Fruit fly (Drosophila melanogaster) whole organism, embryonic: Measurements from ENCODE around the gene pasi2.

Experiments
- Atf3 ChIP-seq: fragments of 200-800 bp; sonication (Bioruptor generic); optimal IDR thresholded peaks from 3 replicates; lab custom pipeline; 2016; ENCODE audit warnings: missing biosample characterization, missing genetic modification characterization
- B-H2 ChIP-seq: fragments of 200-800 bp; sonication (Bioruptor generic); optimal IDR thresholded peaks from 2 replicates; lab custom pipeline; 2018; ENCODE audit warnings: missing biosample characterization, mild to moderate bottlenecking, missing genetic modification characterization
- Bgb ChIP-seq: fragments of 200-800 bp; sonication (Bioruptor generic); IDR thresholded peaks from 2 replicates; pipeline ENCODE4 v1.3.6; 2022; ENCODE audit warnings: missing biosample characterization, missing genetic modification characterization; ENCODE audit not compliant: partially characterized antibody
- CG11247 ChIP-seq: fragments of 200-800 bp; sonication (Bioruptor generic); IDR thresholded peaks from 2 replicates; pipeline ENCODE4 v1.3.6; 2022; ENCODE audit warnings: missing biosample characterization, missing genetic modification characterization
- CG11696 ChIP-seq: fragments of 200-800 bp; sonication (Bioruptor generic); IDR thresholded peaks from 2 replicates; pipeline ENCODE4 v1.3.6; 2022; ENCODE audit warnings: missing biosample characterization, missing genetic modification characterization
- CG12219 ChIP-seq: fragments of 200-800 bp; sonication (Bioruptor generic); optimal IDR thresholded peaks from 3 replicates; lab custom pipeline; 2018; ENCODE audit warnings: missing biosample characterization, mild to moderate bottlenecking, missing genetic modification characterization
- CG12299 ChIP-seq: fragments of 200-800 bp; sonication (Bioruptor generic); optimal IDR thresholded peaks from 2 replicates; lab custom pipeline; 2018; ENCODE audit warnings: missing biosample characterization, mild to moderate bottlenecking, missing genetic modification characterization
- CG13894 ChIP-seq: fragments of 200-800 bp; sonication (Bioruptor generic); optimal IDR thresholded peaks from 3 replicates; lab custom pipeline; 2018; ENCODE audit warnings: missing biosample characterization, mild to moderate bottlenecking, missing genetic modification characterization, moderate library complexity
- CG14860 ChIP-seq: fragments of 200-800 bp; sonication (Bioruptor generic); IDR thresholded peaks from 3 replicates; pipeline ENCODE4 v1.3.6; 2022; ENCODE audit warnings: missing biosample characterization, missing genetic modification characterization; ENCODE audit not compliant: partially characterized antibody
- CG1602 ChIP-seq: fragments of 200-800 bp; sonication (Bioruptor generic); optimal IDR thresholded peaks from 3 replicates; lab custom pipeline; 2016; ENCODE audit warnings: missing biosample characterization, missing genetic modification characterization
- CG16779 ChIP-seq: fragments of 200-800 bp; sonication (Bioruptor generic); IDR thresholded peaks from 2 replicates; pipeline ENCODE4 v1.3.6; 2022; ENCODE audit warnings: missing biosample characterization, missing genetic modification characterization
- CG16815 ChIP-seq: fragments of 200-800 bp; sonication (Bioruptor generic); optimal IDR thresholded peaks from 3 replicates; lab custom pipeline; 2017; ENCODE audit warnings: missing biosample characterization, mild to moderate bottlenecking, missing genetic modification characterization
- CG16863 ChIP-seq: fragments of 200-800 bp; sonication (Bioruptor generic); optimal IDR thresholded peaks from 3 replicates; lab custom pipeline; 2016; ENCODE audit warnings: missing biosample characterization, missing genetic modification characterization
- CG17385 ChIP-seq: fragments of 200-800 bp; sonication (Bioruptor generic); optimal IDR thresholded peaks from 3 replicates; lab custom pipeline; 2018; ENCODE audit warnings: missing biosample characterization, mild to moderate bottlenecking, missing genetic modification characterization
- CG2202 ChIP-seq: fragments of 200-800 bp; sonication (Bioruptor generic); optimal IDR thresholded peaks from 2 replicates; lab custom pipeline; 2018; ENCODE audit warnings: missing biosample characterization, mild to moderate bottlenecking, missing genetic modification characterization
- CG2889 ChIP-seq: fragments of 200-800 bp; sonication (Bioruptor generic); IDR thresholded peaks from 3 replicates; pipeline ENCODE4 v1.3.6; 2022; ENCODE audit warnings: missing biosample characterization, missing genetic modification characterization
- CG3726 ChIP-seq: fragments of 200-800 bp; sonication (Bioruptor generic); IDR thresholded peaks from 3 replicates; pipeline ENCODE4, ENCODE4 v1.3.6; 2022; ENCODE audit warnings: missing biosample characterization, missing genetic modification characterization
- CG4404 ChIP-seq: fragments of 200-800 bp; sonication (Bioruptor generic); IDR thresholded peaks from 2 replicates; pipeline ENCODE4 v1.3.6; 2022; ENCODE audit warnings: missing biosample characterization, missing genetic modification characterization
- CG4707 ChIP-seq: fragments of 200-800 bp; sonication (Bioruptor generic); optimal IDR thresholded peaks from 2 replicates; lab custom pipeline; 2018; ENCODE audit warnings: missing biosample characterization, mild to moderate bottlenecking, missing genetic modification characterization, moderate library complexity
- CG6272 ChIP-seq: fragments of 200-800 bp; sonication (Bioruptor generic); IDR thresholded peaks from 2 replicates; pipeline ENCODE4 v1.3.6; 2022; ENCODE audit warnings: missing biosample characterization, missing genetic modification characterization
- CG6683 ChIP-seq: fragments of 200-800 bp; sonication (Bioruptor generic); optimal IDR thresholded peaks from 2 replicates; lab custom pipeline; 2017; ENCODE audit warnings: missing biosample characterization, mild to moderate bottlenecking, missing genetic modification characterization, missing genetic modification reagents
- CG7839 ChIP-seq: fragments of 200-800 bp; sonication (Bioruptor generic); optimal IDR thresholded peaks from 3 replicates; lab custom pipeline; 2018; ENCODE audit warnings: missing biosample characterization, mild to moderate bottlenecking, missing genetic modification characterization, moderate library complexity
- CG7963 ChIP-seq: fragments of 200-800 bp; sonication (Bioruptor generic); IDR thresholded peaks from 3 replicates; pipeline ENCODE4 v1.3.6; 2022; ENCODE audit warnings: missing biosample characterization, missing genetic modification characterization; ENCODE audit not compliant: partially characterized antibody
- CG8281 ChIP-seq: fragments of 200-800 bp; sonication (Bioruptor generic); optimal IDR thresholded peaks from 2 replicates; lab custom pipeline; 2018; ENCODE audit warnings: missing biosample characterization, mild to moderate bottlenecking, missing genetic modification characterization, moderate library complexity
- Dip2 ChIP-seq: fragments of 200-800 bp; sonication (Bioruptor generic); IDR thresholded peaks from 2 replicates; pipeline ENCODE4 v1.3.6; 2022; ENCODE audit warnings: missing biosample characterization, missing genetic modification characterization
- Fer3 ChIP-seq: fragments of 200-800 bp; sonication (Bioruptor generic); optimal IDR thresholded peaks from 2 replicates; lab custom pipeline; 2018; ENCODE audit warnings: missing biosample characterization, mild to moderate bottlenecking, missing genetic modification characterization, moderate library complexity
- HLH3B ChIP-seq: fragments of 200-800 bp; sonication (Bioruptor generic); IDR thresholded peaks from 2 replicates; pipeline ENCODE4 v1.3.6; 2022; ENCODE audit warnings: missing biosample characterization, missing genetic modification characterization
- HmgD ChIP-seq: fragments of 200-800 bp; sonication (Bioruptor generic); optimal IDR thresholded peaks from 3 replicates; lab custom pipeline; 2016; ENCODE audit warnings: missing biosample characterization, missing genetic modification characterization
- Ptx1 ChIP-seq: fragments of 200-800 bp; sonication (Bioruptor generic); IDR thresholded peaks from 2 replicates; pipeline ENCODE4 v1.3.6; 2022; ENCODE audit warnings: missing biosample characterization, missing genetic modification characterization
- Stat92E ChIP-seq, 3 experiments: fragments of >200 bp in 2 of 3; fragments of 200-800 bp in 1 of 3; sonication (Bioruptor generic) in 1 of 3; optimal IDR thresholded peaks; 2 replicates each; lab custom pipeline; 2017 to 2019; ENCODE audit warnings: missing biosample characterization in 3 of 3, missing genetic modification characterization in 3 of 3, mild to moderate bottlenecking in 1 of 3, moderate library complexity in 1 of 3
- Taf1 ChIP-seq: fragments of 200-800 bp; sonication (Bioruptor generic); IDR thresholded peaks from 2 replicates; pipeline ENCODE4 v1.3.6; 2022; ENCODE audit warnings: missing biosample characterization, missing genetic modification characterization
- Tbp ChIP-seq: fragments of >200 bp; optimal IDR thresholded peaks from 2 replicates; lab custom pipeline; 2018; ENCODE audit warnings: missing biosample characterization, missing genetic modification characterization
- aop ChIP-seq: fragments of 200-800 bp; sonication (Bioruptor generic); IDR thresholded peaks from 2 replicates; pipeline ENCODE4 v1.3.6; 2022; ENCODE audit warnings: missing biosample characterization, missing genetic modification characterization
- ato ChIP-seq: fragments of 200-800 bp; sonication (Bioruptor generic); IDR thresholded peaks from 2 replicates; pipeline ENCODE4 v1.3.6; 2022; ENCODE audit warnings: missing biosample characterization, missing genetic modification characterization; ENCODE audit not compliant: partially characterized antibody
- croc ChIP-seq: fragments of 200-800 bp; sonication (Bioruptor generic); conservative IDR thresholded peaks from 3 replicates; pipeline ENCODE4 v1.3.6; 2022; ENCODE audit warnings: missing biosample characterization, missing genetic modification characterization
- dan ChIP-seq: fragments of 200-800 bp; sonication (Bioruptor generic); IDR thresholded peaks from 2 replicates; pipeline ENCODE4 v1.3.6; 2022; ENCODE audit warnings: missing biosample characterization, missing genetic modification characterization
- dpn ChIP-seq, 2 experiments: fragments of 200-800 bp; sonication (Bioruptor generic); optimal IDR thresholded peaks; 3 replicates each; lab custom pipeline; 2016; ENCODE audit warnings: missing biosample characterization in 2 of 2, missing genetic modification characterization in 2 of 2
- ewg ChIP-seq: fragments of 200-800 bp; sonication (Bioruptor generic); optimal IDR thresholded peaks from 3 replicates; lab custom pipeline; 2017; ENCODE audit warnings: mild to moderate bottlenecking, missing biosample characterization, missing genetic modification reagents, missing genetic modification characterization
- gcm ChIP-seq: fragments of 200-800 bp; sonication (Bioruptor generic); optimal IDR thresholded peaks from 2 replicates; lab custom pipeline; 2019; ENCODE audit warnings: missing biosample characterization, mild to moderate bottlenecking, missing genetic modification characterization, moderate library complexity
- inv ChIP-seq: fragments of 200-800 bp; sonication (Bioruptor generic); IDR thresholded peaks from 2 replicates; pipeline ENCODE4 v1.3.6; 2022; ENCODE audit warnings: missing biosample characterization, missing genetic modification characterization; ENCODE audit not compliant: partially characterized antibody
- mirr ChIP-seq: fragments of 200-800 bp; sonication (Bioruptor generic); optimal IDR thresholded peaks from 3 replicates; lab custom pipeline; 2018; ENCODE audit warnings: missing biosample characterization, mild to moderate bottlenecking, missing genetic modification characterization
- nau ChIP-seq: fragments of 200-800 bp; sonication (Bioruptor generic); optimal IDR thresholded peaks from 3 replicates; lab custom pipeline; 2017; ENCODE audit warnings: missing biosample characterization, mild to moderate bottlenecking, missing genetic modification characterization, missing genetic modification reagents
- pita ChIP-seq: fragments of 200-800 bp; sonication (Bioruptor generic); optimal IDR thresholded peaks from 2 replicates; lab custom pipeline; 2017; ENCODE audit warnings: missing biosample characterization, mild to moderate bottlenecking, missing genetic modification characterization
- pnt ChIP-seq: fragments of 200-800 bp; sonication (Bioruptor generic); optimal IDR thresholded peaks from 3 replicates; lab custom pipeline; 2016; ENCODE audit warnings: missing biosample characterization, missing genetic modification characterization
- ro ChIP-seq: fragments of 200-800 bp; sonication (Bioruptor generic); IDR thresholded peaks from 2 replicates; pipeline ENCODE4 v1.3.6; 2022; ENCODE audit warnings: missing biosample characterization, missing genetic modification characterization
- run ChIP-seq: fragments of 200-800 bp; sonication (Bioruptor generic); optimal IDR thresholded peaks from 3 replicates; lab custom pipeline; 2018; ENCODE audit warnings: missing biosample characterization, mild to moderate bottlenecking, missing genetic modification characterization
- shn ChIP-seq: fragments of 200-800 bp; sonication (Bioruptor generic); optimal IDR thresholded peaks from 3 replicates; lab custom pipeline; 2016; ENCODE audit warnings: missing biosample characterization, missing genetic modification characterization
- sisA ChIP-seq: fragments of 200-800 bp; sonication (Bioruptor generic); IDR thresholded peaks from 2 replicates; pipeline ENCODE4 v1.3.6; 2022; ENCODE audit warnings: missing biosample characterization, missing genetic modification characterization
- tll ChIP-seq, 2 experiments: fragments of 200-800 bp in 1 of 2; fragments of >200 bp in 1 of 2; sonication (Bioruptor generic) in 1 of 2; optimal IDR thresholded peaks; 2 replicates each; lab custom pipeline; 2017 to 2019; ENCODE audit warnings: missing biosample characterization in 2 of 2, missing genetic modification characterization in 2 of 2, mild to moderate bottlenecking in 1 of 2, moderate library complexity in 1 of 2
- vnd ChIP-seq: fragments of 200-800 bp; sonication (Bioruptor generic); IDR thresholded peaks from 3 replicates; pipeline ENCODE4 v1.3.6; 2022; ENCODE audit warnings: missing biosample characterization, missing genetic modification characterization; ENCODE audit not compliant: partially characterized antibody
- yki ChIP-seq: fragments of >200 bp; optimal IDR thresholded peaks from 3 replicates; lab custom pipeline; 2018

Gene pasi2

dm6 chr3R:9370413-9370812 is 35.4 kb downstream of the pasi2 start (continued):
- no peak for TF ChIP-seq croc (GFP tag; lab: Robert Waterston, UW)
- TF ChIP-seq tll (GFP tag; optimal IDR thresholded peaks at IDR 0.05; lab: Kevin White, UChicago), result no peak
- TF ChIP-seq yki (lab: Kevin White, UChicago), result no peak
- no peak for TF ChIP-seq ewg (GFP tag; lab: Kevin White, UChicago)
- TF ChIP-seq Ptx1 (GFP tag; lab: Robert Waterston, UW), result peak; percentile 69; the same call in 1 of the 2 replicates
- TF ChIP-seq pita (GFP tag; lab: Kevin White, UChicago), result no peak
- TF ChIP-seq CG2202, result no peak
- TF ChIP-seq CG2889, result no peak; the same call in 2 of the 3 replicates
- no peak for TF ChIP-seq inv
- TF ChIP-seq CG7963 (GFP tag; lab: Robert Waterston, UW), result no peak
- no peak for TF ChIP-seq CG16815
- TF ChIP-seq mirr (GFP tag; lab: Kevin White, UChicago), result no peak
- no peak for TF ChIP-seq Dip2 (GFP tag; lab: Robert Waterston, UW)
- TF ChIP-seq Bgb (GFP tag; lab: Robert Waterston, UW), result no peak
- TF ChIP-seq CG11696 (GFP tag; lab: Robert Waterston, UW), result peak; percentile 29; the same call in 1 of the 2 replicates
- peak; percentile 50 for TF ChIP-seq sisA (GFP tag; lab: Robert Waterston, UW)
- no peak for TF ChIP-seq CG16779
- TF ChIP-seq HLH3B (GFP tag; lab: Robert Waterston, UW), result peak; percentile 45
- 0 out of 2 replicates have a peak, but pooled peaks have one; percentile 19 for TF ChIP-seq CG6272 (GFP tag; lab: Robert Waterston, UW)
- peak; percentile 50 for TF ChIP-seq CG12219 (GFP tag; lab: Kevin White, UChicago)
- no peak for TF ChIP-seq aop (GFP tag; lab: Robert Waterston, UW)
- TF ChIP-seq CG4404 (GFP tag; lab: Robert Waterston, UW), result peak; percentile 37; the same call in 1 of the 2 replicates
- peak; percentile 53 to 64 for TF ChIP-seq dpn (GFP tag; optimal IDR thresholded peaks at IDR 0.05; lab: Kevin White, UChicago)
- no peak for TF ChIP-seq Atf3 (GFP tag; lab: Kevin White, UChicago)
- no peak for TF ChIP-seq CG8281 (tag; lab: Kevin White, UChicago)
- TF ChIP-seq HmgD (GFP tag; lab: Kevin White, UChicago), result no peak
- no peak for TF ChIP-seq CG13894 (tag; lab: Kevin White, UChicago)
- no peak for TF ChIP-seq CG3726
- no peak for TF ChIP-seq B-H2 (GFP tag; lab: Kevin White, UChicago)
- TF ChIP-seq CG14860 (GFP tag; lab: Robert Waterston, UW), result no peak
- TF ChIP-seq CG4707, result no peak
- TF ChIP-seq Stat92E (GFP tag; optimal IDR thresholded peaks at IDR 0.05; lab: Kevin White, UChicago), result no peak
- TF ChIP-seq CG12299 (tag; lab: Kevin White, UChicago), result no peak
- no peak for TF ChIP-seq vnd (GFP tag; lab: Robert Waterston, UW)
- no peak for TF ChIP-seq run
- no peak for TF ChIP-seq gcm
- no peak for TF ChIP-seq CG6683 (GFP tag; lab: Kevin White, UChicago)
- TF ChIP-seq Taf1 (GFP tag; lab: Robert Waterston, UW), result peak; percentile 29; the same call in 1 of the 2 replicates
- TF ChIP-seq pnt (GFP tag; lab: Kevin White, UChicago), result no peak
- no peak for TF ChIP-seq ro (GFP tag; lab: Robert Waterston, UW)
- TF ChIP-seq CG7839 (tag; lab: Kevin White, UChicago), result peak; percentile 60
- peak; percentile 51 for TF ChIP-seq CG17385 (GFP tag; lab: Kevin White, UChicago)
- 0 out of 2 replicates have a peak, but pooled peaks have one; percentile 27 for TF ChIP-seq CG11247
- TF ChIP-seq Tbp (GFP tag; lab: Kevin White, UChicago), result no peak
- TF ChIP-seq nau, result no peak
- TF ChIP-seq Fer3 (tag; lab: Kevin White, UChicago), result peak; percentile 69
- no peak for TF ChIP-seq shn (GFP tag; lab: Kevin White, UChicago)
- TF ChIP-seq dan (GFP tag; lab: Robert Waterston, UW), result no peak
- no peak for TF ChIP-seq CG1602
- no peak for TF ChIP-seq ato (GFP tag; lab: Robert Waterston, UW)
- no peak for TF ChIP-seq CG16863 (GFP tag; lab: Kevin White, UChicago)
